Worm (Caenorhabditis elegans): ENCODE measurements around the gene cup-16.

Gene cup-16

DNA sequence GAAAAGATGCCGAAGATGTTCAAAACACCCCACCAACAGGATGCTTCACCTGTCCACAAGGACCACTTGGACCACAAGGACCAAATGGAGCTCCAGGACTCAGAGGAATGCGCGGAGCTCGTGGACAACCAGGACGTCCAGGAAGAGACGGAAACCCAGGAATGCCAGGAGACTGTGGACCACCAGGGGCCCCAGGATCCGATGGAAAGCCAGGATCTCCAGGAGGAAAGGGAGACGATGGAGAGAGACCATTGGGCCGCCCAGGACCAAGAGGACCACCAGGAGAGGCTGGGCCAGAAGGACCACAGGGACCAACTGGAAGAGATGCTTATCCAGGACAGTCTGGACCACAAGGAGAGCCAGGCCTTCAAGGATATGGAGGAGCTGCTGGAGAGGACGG is 26.7 kb downstream of the cup-16 start:
- TF ChIP-seq che-1 (tag; optimal IDR thresholded peaks at IDR 0.05), result no peak
- TF ChIP-seq dmd-4 (tag; optimal IDR thresholded peaks at IDR 0.05; ENCODE audit: borderline replicate concordance), result no peak
- TF ChIP-seq zip-5 (tag; optimal IDR thresholded peaks at IDR 0.05), result no peak
- no peak for TF ChIP-seq ceh-14 (tag; optimal IDR thresholded peaks at IDR 0.05)
- no peak for TF ChIP-seq ahr-1 (tag; optimal IDR thresholded peaks at IDR 0.05)
- TF ChIP-seq hlh-15 (tag; optimal IDR thresholded peaks at IDR 0.05), result no peak
- no peak for TF ChIP-seq ceh-9 (tag; optimal IDR thresholded peaks at IDR 0.05)
- no peak for TF ChIP-seq mec-3 (tag; optimal IDR thresholded peaks at IDR 0.05; ENCODE audit: borderline replicate concordance)
- no peak for TF ChIP-seq ceh-24 (tag; optimal IDR thresholded peaks at IDR 0.05)

DNA sequence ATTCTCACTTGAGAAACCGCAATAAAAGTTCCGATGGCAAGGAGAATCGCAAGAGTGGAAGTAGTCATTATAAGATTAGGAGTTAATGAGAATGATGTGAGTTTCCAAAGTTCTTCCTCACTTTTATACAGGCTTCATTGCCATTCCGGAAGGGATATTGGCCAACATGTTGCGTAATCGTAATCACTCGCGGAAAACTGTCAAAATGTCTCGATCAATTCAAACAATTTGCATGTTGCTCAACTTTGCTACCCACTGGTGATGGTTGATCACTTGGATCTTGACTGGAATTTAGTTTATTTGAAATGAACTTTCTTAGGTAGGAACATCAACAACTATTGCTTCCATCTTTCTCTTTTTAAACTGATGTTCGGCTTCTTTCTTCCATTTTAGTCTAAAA is 30.5 kb downstream of the cup-16 start, which contains the start of gene idpb-4:
Gene idpb-4, minus strand, starts transcription at position 101 of the 400 bp plus-strand sequence.
- TF ChIP-seq ceh-22 (tag; optimal IDR thresholded peaks at IDR 0.05) (no peak), ceh-18 (tag; optimal IDR thresholded peaks at IDR 0.05) (no peak), unc-3 (GFP tag; conservative IDR thresholded peaks at IDR 0.05) (no peak), unc-3 (tag; optimal IDR thresholded peaks at IDR 0.05) (no peak), pha-2 (tag; optimal IDR thresholded peaks at IDR 0.05) (no peak), ref-2 (tag; optimal IDR thresholded peaks at IDR 0.05) (no peak), mec-3 (tag; optimal IDR thresholded peaks at IDR 0.05; ENCODE audit: borderline replicate concordance) (no peak), sdc-2 (tag; optimal IDR thresholded peaks at IDR 0.05) (no peak), C38D4.7 (GFP tag; optimal IDR thresholded peaks at IDR 0.05) (no peak)

DNA sequence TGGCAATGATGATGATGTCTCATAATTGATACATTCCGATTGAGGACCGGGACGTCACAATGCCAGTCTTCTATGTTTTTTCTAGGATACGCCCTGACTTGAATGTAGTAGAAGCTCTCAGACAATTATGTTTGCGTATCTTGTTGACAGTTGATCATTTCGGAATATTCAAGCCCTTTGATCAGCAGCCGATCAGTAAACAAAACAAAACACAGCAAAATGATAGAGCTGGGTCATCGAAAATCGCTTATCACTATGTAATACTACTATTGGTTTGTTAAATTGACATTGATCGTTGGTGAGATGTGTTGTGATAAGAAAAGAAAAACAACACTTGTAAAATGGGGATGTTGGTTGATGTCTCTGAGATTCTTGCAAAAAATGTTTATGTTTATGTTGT is 31.3 kb downstream of the cup-16 start:
- no peak for TF ChIP-seq C08G9.2 (tag; optimal IDR thresholded peaks at IDR 0.05)
- TF ChIP-seq elt-2 (tag; optimal IDR thresholded peaks at IDR 0.05), result peak; percentile 23

DNA sequence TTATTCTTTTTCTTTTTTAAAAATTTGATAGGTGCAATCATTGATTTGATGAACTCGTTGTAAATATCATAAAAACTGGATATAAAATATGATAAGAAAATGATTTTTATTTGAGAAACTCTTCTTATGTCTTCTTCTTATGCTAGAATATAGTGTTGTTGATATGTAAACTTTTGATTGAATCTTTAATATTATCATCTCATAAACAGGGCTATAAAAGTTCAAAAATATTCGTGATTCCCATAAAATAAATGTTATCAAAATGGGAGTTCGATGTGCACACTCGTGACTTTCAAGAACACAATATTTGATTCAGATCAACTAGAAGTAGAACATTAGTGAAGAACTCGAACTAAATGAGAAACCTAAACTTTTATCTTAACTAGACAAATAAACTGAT is 32.0 kb downstream of the cup-16 start:
- TF ChIP-seq unc-86 (tag; optimal IDR thresholded peaks at IDR 0.05), result no peak
- TF ChIP-seq unc-42 (tag; optimal IDR thresholded peaks at IDR 0.05), result no peak
- TF ChIP-seq ceh-45 (GFP tag; IDR thresholded peaks at IDR 0.05), result no peak
- no peak for TF ChIP-seq ceh-22 (tag; optimal IDR thresholded peaks at IDR 0.05)
- TF ChIP-seq ceh-14 (tag; optimal IDR thresholded peaks at IDR 0.05), result no peak
- TF ChIP-seq pros-1 (tag; optimal IDR thresholded peaks at IDR 0.05), result no peak
- TF ChIP-seq unc-55 (GFP tag; optimal IDR thresholded peaks at IDR 0.05), result no peak
- TF ChIP-seq ceh-9 (tag; optimal IDR thresholded peaks at IDR 0.05), result no peak
- no peak for TF ChIP-seq pat-9 (tag; optimal IDR thresholded peaks at IDR 0.05)
- no peak for TF ChIP-seq ref-2 (tag; optimal IDR thresholded peaks at IDR 0.05)
- TF ChIP-seq che-1 (tag; optimal IDR thresholded peaks at IDR 0.05), result no peak
- TF ChIP-seq dmd-4 (tag; optimal IDR thresholded peaks at IDR 0.05; ENCODE audit: borderline replicate concordance), result no peak
- no peak for TF ChIP-seq pha-4 (tag; optimal IDR thresholded peaks at IDR 0.05)
- no peak for TF ChIP-seq C38D4.7 (GFP tag; optimal IDR thresholded peaks at IDR 0.05)
- TF ChIP-seq ceh-30 (tag; optimal IDR thresholded peaks at IDR 0.05), result no peak
- no peak for TF ChIP-seq ets-4 (tag; optimal IDR thresholded peaks at IDR 0.05)
- TF ChIP-seq rnt-1 (tag; optimal IDR thresholded peaks at IDR 0.05), result no peak
- no peak for TF ChIP-seq tbx-7 (tag; optimal IDR thresholded peaks at IDR 0.05)
- no peak for TF ChIP-seq hlh-8 (tag; optimal IDR thresholded peaks at IDR 0.05)
- TF ChIP-seq pha-2 (tag; optimal IDR thresholded peaks at IDR 0.05), result no peak

DNA sequence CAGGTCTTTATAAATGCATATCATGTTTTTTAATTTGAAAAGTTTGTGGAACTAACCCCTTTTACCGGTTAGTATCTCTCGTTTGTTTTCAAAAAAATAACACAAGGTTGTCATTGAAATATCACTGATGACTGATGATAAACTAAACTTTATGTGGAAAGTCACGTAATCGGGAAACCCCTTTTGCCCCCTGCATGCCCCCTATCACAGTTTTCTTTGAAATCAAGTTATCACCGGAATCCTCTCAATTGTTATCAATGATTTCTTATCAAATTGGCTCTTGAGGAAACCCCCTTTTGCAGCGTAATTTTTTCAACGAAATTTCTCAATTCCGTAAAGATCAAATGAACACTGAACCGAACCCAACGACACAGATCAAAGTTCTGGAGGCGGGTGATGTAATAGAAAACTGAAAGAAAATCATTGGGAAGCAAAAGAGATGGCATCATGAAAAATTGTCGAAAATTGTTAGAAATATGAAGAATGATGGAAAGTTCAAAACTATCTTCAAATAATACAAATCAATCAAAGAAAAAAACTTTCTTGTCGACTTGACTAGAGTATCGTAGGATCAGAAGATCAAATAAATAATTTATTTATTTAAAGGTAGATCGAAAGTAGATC is 33.5 kb downstream of the cup-16 start:
- TF ChIP-seq tbx-7 (tag; optimal IDR thresholded peaks at IDR 0.05) (no peak), elt-2 (tag; optimal IDR thresholded peaks at IDR 0.05) (peak; percentile 95)

DNA sequence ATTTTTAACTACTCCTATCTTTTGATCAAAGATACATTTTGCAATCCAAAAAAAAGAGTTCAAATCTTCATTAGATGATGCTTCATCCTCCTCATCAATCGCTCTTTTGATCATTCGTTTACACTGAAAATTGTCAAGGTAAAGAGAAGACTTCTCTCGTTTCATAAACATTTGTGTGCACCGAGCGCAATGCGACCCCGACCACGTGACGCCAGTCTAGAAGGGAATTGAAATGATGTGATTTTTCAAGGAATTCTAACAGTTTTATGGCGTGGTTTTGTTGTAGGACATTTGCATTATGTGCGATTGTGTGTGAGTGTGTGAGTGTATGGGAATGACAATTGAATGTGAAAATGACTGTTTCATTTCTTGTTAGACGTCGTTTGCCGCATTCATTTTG is 34.3 kb downstream of the cup-16 start:
- TF ChIP-seq sdc-2 (tag; optimal IDR thresholded peaks at IDR 0.05), result no peak
- peak; percentile 35 for TF ChIP-seq hlh-30 (tag; optimal IDR thresholded peaks at IDR 0.05; ENCODE audit: insufficient read depth)

All from whole organism, late embryonic.